Fruit fly (Drosophila melanogaster) Kc167 (cell line): ENCODE data around the gene dati.

Experiments
- Myc ChIP-seq: fragments of >200 bp; optimal IDR thresholded peaks from 2 replicates; lab custom pipeline; 2017; ENCODE audit warnings: missing external identifiers
- Sin3A ChIP-seq: fragments of >200 bp; optimal IDR thresholded peaks from 2 replicates; lab custom pipeline; 2018; ENCODE audit warnings: missing external identifiers
- h ChIP-seq: fragments of >200 bp; optimal IDR thresholded peaks from 3 replicates; lab custom pipeline; 2018; ENCODE audit warnings: missing external identifiers
- insv ChIP-seq: fragments of >200 bp; optimal IDR thresholded peaks from 3 replicates; lab custom pipeline; 2018; ENCODE audit warnings: missing external identifiers
- psq ChIP-seq: fragments of >200 bp; optimal IDR thresholded peaks from 2 replicates; lab custom pipeline; 2017; ENCODE audit warnings: missing external identifiers
- ttk ChIP-seq: sonication (Bioruptor generic); optimal IDR thresholded peaks from 2 replicates; lab custom pipeline; 2017; ENCODE audit warnings: missing external identifiers

dati gene

dm6 chr4:395505-395868 is at the start of gene dati:
Gene dati (minus strand): TSS chr4:395605.
- no peak for TF ChIP-seq psq (lab: Kevin White, UChicago)
- no peak for TF ChIP-seq insv (lab: Kevin White, UChicago)
- no peak for TF ChIP-seq h (lab: Kevin White, UChicago)
- TF ChIP-seq Myc, result no peak
- no peak for TF ChIP-seq Sin3A
- no peak for TF ChIP-seq ttk (lab: Kevin White, UChicago)

DNA sequence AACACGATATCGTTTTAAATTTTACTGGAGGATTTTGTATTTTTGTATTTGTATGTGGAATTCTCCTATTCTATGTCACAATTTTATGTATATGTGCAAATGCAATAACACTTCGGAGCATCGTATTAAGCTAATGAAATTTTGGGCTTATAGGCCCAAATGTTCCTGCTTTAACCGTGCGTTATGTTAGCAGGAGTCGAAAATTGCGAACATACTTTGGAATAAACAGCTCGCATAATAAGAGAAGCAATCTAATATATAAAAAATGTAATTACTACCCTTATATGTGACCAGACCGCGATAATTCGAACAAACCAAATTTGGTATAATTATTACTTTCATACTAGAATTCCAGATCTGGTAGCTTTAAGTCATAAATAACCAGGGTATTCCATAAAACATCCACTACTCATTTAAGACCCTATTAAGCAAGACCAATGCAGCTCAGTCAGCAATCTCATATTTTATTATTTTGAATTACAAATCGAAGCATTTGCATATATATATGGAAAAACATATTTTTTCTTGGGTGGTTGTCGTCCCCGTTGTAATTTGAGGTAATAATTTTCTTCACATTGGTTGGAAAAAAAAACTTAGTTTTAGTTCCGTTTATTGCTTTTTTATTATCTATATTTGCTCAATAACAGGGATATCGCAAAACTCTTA is 48.3 kb upstream of the dati start, which contains the start of gene lgs:
TSS of gene lgs (minus strand) at position 320 of the 666 bp plus-strand sequence.
- no peak for TF ChIP-seq ttk (lab: Kevin White, UChicago)
- TF ChIP-seq insv (lab: Kevin White, UChicago), result no peak
- no peak for TF ChIP-seq h (lab: Kevin White, UChicago)
- no peak for TF ChIP-seq Sin3A
- TF ChIP-seq Myc, result no peak
- no peak for TF ChIP-seq psq (lab: Kevin White, UChicago)

- TF ChIP-seq Sin3A (no peak), h (lab: Kevin White, UChicago) (no peak), psq (lab: Kevin White, UChicago) (no peak), Myc (no peak), insv (lab: Kevin White, UChicago) (no peak)
These were observed 39.0 kb upstream of the dati start for dm6 chr4:434355-434754.

- no peak for TF ChIP-seq h (lab: Kevin White, UChicago)
- no peak for TF ChIP-seq Sin3A
- TF ChIP-seq psq (lab: Kevin White, UChicago), result no peak
- no peak for TF ChIP-seq ttk (lab: Kevin White, UChicago)
- no peak for TF ChIP-seq Myc
- TF ChIP-seq insv (lab: Kevin White, UChicago), result no peak
These were observed 34.1 kb upstream of the dati start for dm6 chr4:429500-429899.

DNA sequence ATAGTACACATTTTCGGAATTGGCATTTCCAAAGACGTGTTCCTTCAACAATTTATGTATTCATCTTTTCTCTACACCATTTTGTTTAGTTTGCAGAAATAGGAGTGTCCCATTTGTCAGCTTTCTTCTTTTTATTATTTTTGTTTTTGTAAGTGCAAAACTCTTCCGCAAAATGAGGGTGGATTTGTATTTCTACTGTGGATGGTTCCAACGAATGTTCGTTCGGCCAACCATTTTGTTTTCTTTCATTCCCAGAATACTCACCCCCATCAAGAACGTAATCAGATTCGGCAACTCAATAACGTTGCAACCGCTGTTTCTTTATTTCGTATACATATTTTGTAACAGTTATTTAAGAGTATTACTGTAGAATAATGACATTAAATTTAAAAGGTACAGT is 32.9 kb upstream of the dati start:
- TF ChIP-seq Myc (no peak), insv (lab: Kevin White, UChicago) (no peak), Sin3A (no peak), psq (lab: Kevin White, UChicago) (no peak), ttk (lab: Kevin White, UChicago) (no peak), h (lab: Kevin White, UChicago) (no peak)

DNA sequence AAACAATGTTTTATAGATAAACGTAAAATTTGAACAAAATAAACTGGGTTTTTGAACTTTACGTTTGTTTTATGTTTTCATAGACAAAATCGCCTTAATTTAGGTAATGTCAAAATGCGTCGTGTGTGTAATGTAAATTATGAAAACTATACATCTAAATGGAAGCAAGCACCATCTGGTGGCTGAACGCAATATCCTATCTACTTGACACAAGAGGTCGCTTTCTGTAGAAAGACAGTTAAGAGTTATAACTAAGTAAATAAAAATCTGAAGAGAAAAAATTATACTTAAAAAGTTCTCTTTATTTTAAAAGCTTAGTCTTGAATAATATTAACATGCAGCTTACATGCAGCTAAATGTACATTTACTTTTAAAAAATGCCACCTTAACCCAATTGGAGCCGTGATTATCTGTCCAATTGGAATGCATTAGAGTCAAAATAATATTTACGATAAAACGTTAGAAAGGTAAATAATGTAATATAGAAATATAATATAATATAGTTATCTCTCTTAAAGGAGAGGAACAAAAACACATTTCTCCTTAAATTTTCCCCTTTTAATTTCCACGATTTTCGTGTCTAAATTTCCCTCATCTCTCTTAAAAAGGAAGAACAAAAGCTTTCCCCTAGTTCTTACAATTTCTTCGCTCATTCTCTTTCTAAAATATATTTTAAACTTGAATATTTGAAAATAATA is 29.4 kb upstream of the dati start:
- TF ChIP-seq Sin3A (no peak), psq (lab: Kevin White, UChicago) (no peak), h (lab: Kevin White, UChicago) (peak; percentile 95), ttk (lab: Kevin White, UChicago) (no peak)

dm6 chr4:423338-423737 is 27.9 kb upstream of the dati start:
- TF ChIP-seq ttk (lab: Kevin White, UChicago), result no peak
- no peak for TF ChIP-seq insv (lab: Kevin White, UChicago)
- no peak for TF ChIP-seq Sin3A
- no peak for TF ChIP-seq psq (lab: Kevin White, UChicago)
- no peak for TF ChIP-seq h (lab: Kevin White, UChicago)
- TF ChIP-seq Myc, result no peak

- TF ChIP-seq psq (lab: Kevin White, UChicago) (no peak), Sin3A (no peak), ttk (lab: Kevin White, UChicago) (no peak), h (lab: Kevin White, UChicago) (no peak), insv (lab: Kevin White, UChicago) (no peak), Myc (no peak)
These were observed 26.4 kb upstream of the dati start for dm6 chr4:421772-422171.

DNA sequence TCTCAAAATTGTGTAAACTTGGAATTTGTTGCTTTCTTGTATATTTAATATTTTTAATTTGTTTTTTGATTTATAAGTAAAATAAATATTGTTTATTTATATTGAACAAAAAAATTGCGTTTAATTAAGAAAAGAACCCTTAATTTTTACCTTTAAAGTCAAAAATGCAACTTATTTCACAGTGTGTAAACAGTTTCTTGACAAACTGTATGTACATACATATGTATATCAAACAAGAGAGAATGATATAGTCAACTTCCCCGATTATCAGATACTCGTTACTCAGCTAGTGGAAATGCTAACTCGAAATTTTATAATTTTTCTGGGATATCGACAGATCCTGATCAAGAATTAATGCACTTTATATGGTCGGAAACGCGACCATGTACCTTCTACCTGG is 25.6 kb upstream of the dati start:
- no peak for TF ChIP-seq h (lab: Kevin White, UChicago)
- no peak for TF ChIP-seq Myc
- TF ChIP-seq insv (lab: Kevin White, UChicago), result no peak
- no peak for TF ChIP-seq ttk (lab: Kevin White, UChicago)
- TF ChIP-seq psq (lab: Kevin White, UChicago), result no peak
- no peak for TF ChIP-seq Sin3A

- TF ChIP-seq Sin3A (no peak), insv (lab: Kevin White, UChicago) (no peak), Myc (no peak), psq (lab: Kevin White, UChicago) (no peak), ttk (lab: Kevin White, UChicago) (no peak), h (lab: Kevin White, UChicago) (no peak)
These were observed 23.3 kb upstream of the dati start for dm6 chr4:418701-419100.

DNA sequence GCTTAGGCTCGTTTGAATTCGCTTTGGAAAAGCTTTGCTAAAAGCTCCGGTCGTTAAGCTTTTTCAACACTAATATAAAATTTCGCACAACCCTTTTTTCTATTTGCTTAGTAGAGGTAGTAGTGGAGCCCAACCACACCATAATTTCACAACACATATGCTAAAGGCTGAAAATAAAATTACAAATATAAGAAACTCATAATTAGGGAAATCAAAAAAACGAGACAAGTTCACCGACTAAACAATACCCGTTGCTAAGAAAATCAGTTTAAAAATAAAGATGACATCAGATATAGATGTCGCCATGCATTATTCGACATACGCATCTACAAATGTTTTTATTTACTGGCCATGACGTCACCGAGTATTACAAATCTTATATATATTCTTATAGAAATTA is 20.9 kb upstream of the dati start:
- no peak for TF ChIP-seq ttk (lab: Kevin White, UChicago)
- TF ChIP-seq psq (lab: Kevin White, UChicago), result no peak
- no peak for TF ChIP-seq h (lab: Kevin White, UChicago)
- TF ChIP-seq Myc, result no peak
- TF ChIP-seq Sin3A, result no peak
- TF ChIP-seq insv (lab: Kevin White, UChicago), result no peak

DNA sequence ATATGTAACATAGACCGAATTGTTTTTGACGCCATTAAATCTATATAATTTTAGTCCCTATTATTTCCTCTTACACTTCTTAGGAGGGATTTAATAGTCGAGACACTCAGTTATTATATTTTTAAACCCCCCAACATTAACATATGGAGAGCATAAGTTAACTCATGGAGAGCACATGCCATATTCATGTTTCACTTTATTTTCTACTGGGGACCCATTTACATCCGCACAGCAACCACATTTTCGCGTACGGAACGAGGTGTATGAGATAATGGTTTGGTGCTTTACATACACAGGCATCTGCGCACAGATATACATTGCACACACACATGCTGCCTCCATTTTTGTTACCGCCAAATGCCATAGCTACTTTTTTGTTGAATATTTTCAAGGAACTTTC is 16.1 kb upstream of the dati start:
- TF ChIP-seq psq (lab: Kevin White, UChicago), result no peak
- no peak for TF ChIP-seq h (lab: Kevin White, UChicago)
